Worm (Caenorhabditis elegans) whole organism, young adult: ENCODE results near the gene Y44F5A.1.

Experiments
- B0035.1 ChIP-seq: sonication (generic microtip); optimal IDR thresholded peaks from 2 replicates; lab custom pipeline; 2016; ENCODE audit warnings: missing genetic modification characterization, mild to moderate bottlenecking, missing compliant biosample characterization, missing genotype, missing genetic modification reagents
- D2030.7 ChIP-seq: fragments of 200-800 bp; sonication (Bioruptor generic); IDR thresholded peaks from 2 replicates; pipeline ENCODE4 v1.3.6; 2022; ENCODE audit warnings: missing genetic modification reagents, missing genetic modification characterization, missing compliant biosample characterization
- F10E7.11 ChIP-seq: sonication (generic microtip); optimal IDR thresholded peaks from 2 replicates; lab custom pipeline; 2017; ENCODE audit warnings: mild to moderate bottlenecking, missing genetic modification characterization, moderate library complexity, missing compliant biosample characterization
- F49E8.2 ChIP-seq: sonication (generic microtip); optimal IDR thresholded peaks from 3 replicates; lab custom pipeline; 2017; ENCODE audit warnings: missing genetic modification characterization, mild to moderate bottlenecking, missing compliant biosample characterization, antibody characterized with exemption, moderate library complexity; ENCODE audit not compliant: insufficient read depth
- F57C9.4 ChIP-seq: sonication (generic microtip); optimal IDR thresholded peaks from 2 replicates; lab custom pipeline; 2017; ENCODE audit warnings: mild to moderate bottlenecking, missing genetic modification characterization, missing compliant biosample characterization
- K11D2.4 ChIP-seq: fragments of 200-800 bp; sonication (Bioruptor generic); IDR thresholded peaks from 2 replicates; pipeline ENCODE4 v1.3.6; 2022; ENCODE audit warnings: missing genetic modification reagents, missing genetic modification characterization, missing compliant biosample characterization
- K12H6.12 ChIP-seq: fragments of 200-800 bp; sonication (Bioruptor generic); optimal IDR thresholded peaks from 2 replicates; lab custom pipeline; 2018; ENCODE audit warnings: mild to moderate bottlenecking, missing genetic modification characterization, missing compliant biosample characterization
- Y53G8AR.9 ChIP-seq: fragments of 200-800 bp; sonication (Bioruptor generic); conservative IDR thresholded peaks from 2 replicates; pipeline ENCODE4 v1.3.6; 2022; ENCODE audit warnings: missing genetic modification reagents, missing genetic modification characterization, missing compliant biosample characterization
- Y67H2A.10 ChIP-seq: fragments of 200-800 bp; sonication (Bioruptor generic); conservative IDR thresholded peaks from 2 replicates; pipeline ENCODE4 v1.3.6; 2022; ENCODE audit warnings: missing genetic modification reagents, missing genetic modification characterization, missing compliant biosample characterization
- akir-1 ChIP-seq: fragments of 200-800 bp; sonication (Bioruptor generic); optimal IDR thresholded peaks from 2 replicates; lab custom pipeline; 2018; ENCODE audit warnings: mild to moderate bottlenecking, missing genetic modification characterization, moderate library complexity, missing compliant biosample characterization
- ama-1 ChIP-seq, 3 experiments: fragments of 150-350 bp in 1 of 3; sonication (generic microtip) in 2 of 3; optimal IDR thresholded peaks; 2 replicates each; lab custom pipeline; 2014 to 2018; ENCODE audit warnings: missing biosample characterization in 2 of 3, missing genetic modification characterization in 2 of 3, missing genetic modification reagents in 2 of 3
- attf-3 ChIP-seq: fragments of 200-800 bp; sonication (Bioruptor generic); conservative IDR thresholded peaks from 2 replicates; pipeline ENCODE4 v1.3.6; 2022; ENCODE audit warnings: missing genetic modification reagents, missing genetic modification characterization, missing compliant biosample characterization
- ccch-3 ChIP-seq: fragments of 200-800 bp; sonication (Bioruptor generic); optimal IDR thresholded peaks from 2 replicates; lab custom pipeline; 2018; ENCODE audit warnings: mild to moderate bottlenecking, missing genetic modification characterization, missing compliant biosample characterization
- cebp-1 ChIP-seq, 2 experiments: fragments of 200-800 bp in 1 of 2; sonication (Bioruptor generic) in 1 of 2; sonication (generic microtip) in 1 of 2; IDR thresholded peaks in 1 of 2; optimal IDR thresholded peaks in 1 of 2; 2 replicates each; pipeline versions ENCODE4 v1.3.6 to Lab custom; 2017 to 2022; ENCODE audit warnings: missing compliant biosample characterization in 2 of 2, missing genetic modification characterization in 2 of 2, mild to moderate bottlenecking in 1 of 2, missing genetic modification reagents in 1 of 2, moderate library complexity in 1 of 2
- ceh-100 ChIP-seq: fragments of 200-800 bp; sonication (Bioruptor generic); IDR thresholded peaks from 2 replicates; pipeline ENCODE4 v1.3.6; 2022; ENCODE audit warnings: missing genetic modification reagents, missing genetic modification characterization, missing compliant biosample characterization
- ceh-27 ChIP-seq: fragments of 200-800 bp; sonication (Bioruptor generic); optimal IDR thresholded peaks from 2 replicates; lab custom pipeline; 2018; ENCODE audit warnings: mild to moderate bottlenecking, missing genetic modification characterization, moderate library complexity, missing compliant biosample characterization
- ceh-79 ChIP-seq: sonication (generic microtip); optimal IDR thresholded peaks from 2 replicates; lab custom pipeline; 2017; ENCODE audit warnings: mild to moderate bottlenecking, missing genetic modification characterization, missing compliant biosample characterization
- ceh-91 ChIP-seq: fragments of 200-800 bp; sonication (Bioruptor generic); IDR thresholded peaks from 2 replicates; pipeline ENCODE4 v1.3.6; 2022; ENCODE audit warnings: missing genetic modification reagents, missing genetic modification characterization, missing compliant biosample characterization
- dox-1 ChIP-seq: fragments of 200-800 bp; sonication (Bioruptor generic); IDR thresholded peaks from 2 replicates; pipeline ENCODE4 v1.3.6; 2022; ENCODE audit warnings: missing genetic modification reagents, missing genetic modification characterization, missing compliant biosample characterization
- efl-1 ChIP-seq: fragments of 150-350 bp; optimal IDR thresholded peaks from 2 replicates; lab custom pipeline; 2014; ENCODE audit warnings: missing biosample characterization, missing genetic modification reagents, missing genetic modification characterization
- him-1 ChIP-seq: sonication (generic microtip); optimal IDR thresholded peaks from 2 replicates; lab custom pipeline; 2016; ENCODE audit warnings: missing genotype, missing genetic modification reagents, missing genetic modification characterization, missing compliant biosample characterization
- hlh-12 ChIP-seq: sonication (generic microtip); optimal IDR thresholded peaks from 2 replicates; lab custom pipeline; 2016; ENCODE audit warnings: missing genetic modification characterization, missing compliant biosample characterization
- hlh-26 ChIP-seq: fragments of 200-800 bp; sonication (Bioruptor generic); conservative IDR thresholded peaks from 2 replicates; pipeline ENCODE4 v1.3.6; 2022; ENCODE audit warnings: missing genetic modification reagents, missing genetic modification characterization, missing compliant biosample characterization
- hrde-1 ChIP-seq: sonication (generic microtip); optimal IDR thresholded peaks from 2 replicates; lab custom pipeline; 2016; ENCODE audit warnings: missing genetic modification characterization, mild to moderate bottlenecking, missing compliant biosample characterization, moderate library complexity, missing genotype, missing genetic modification reagents, borderline replicate concordance
- let-526 ChIP-seq: fragments of 200-800 bp; sonication (Bioruptor generic); IDR thresholded peaks from 2 replicates; pipeline ENCODE4 v1.3.6; 2022; ENCODE audit warnings: missing genetic modification reagents, missing genetic modification characterization, missing compliant biosample characterization
- let-607 ChIP-seq, 2 experiments: fragments of 200-800 bp in 1 of 2; sonication (Bioruptor generic) in 1 of 2; sonication (generic microtip) in 1 of 2; optimal IDR thresholded peaks; 2 replicates each; lab custom pipeline; 2016 to 2018; ENCODE audit warnings: mild to moderate bottlenecking in 2 of 2, missing compliant biosample characterization in 2 of 2, missing genetic modification characterization in 2 of 2, moderate library complexity in 2 of 2, missing genotype in 1 of 2
- lir-1 ChIP-seq: fragments of 200-800 bp; sonication (Bioruptor generic); conservative IDR thresholded peaks from 2 replicates; pipeline ENCODE4 v1.3.6; 2022; ENCODE audit warnings: missing genetic modification reagents, missing genetic modification characterization, missing compliant biosample characterization
- lsy-27 ChIP-seq: sonication (generic microtip); optimal IDR thresholded peaks from 2 replicates; lab custom pipeline; 2017; ENCODE audit warnings: missing genetic modification characterization, mild to moderate bottlenecking, missing compliant biosample characterization, antibody characterized with exemption, missing genotype, borderline replicate concordance; ENCODE audit not compliant: insufficient read depth
- madf-10 ChIP-seq: sonication (generic microtip); optimal IDR thresholded peaks from 2 replicates; lab custom pipeline; 2016; ENCODE audit warnings: mild to moderate bottlenecking, missing genetic modification characterization, missing compliant biosample characterization
- madf-8 ChIP-seq: fragments of 200-800 bp; sonication (Bioruptor generic); conservative IDR thresholded peaks from 2 replicates; pipeline ENCODE4 v1.3.6; 2022; ENCODE audit warnings: missing genetic modification reagents, missing genetic modification characterization, missing compliant biosample characterization
- mcd-1 ChIP-seq: fragments of 200-800 bp; sonication (Bioruptor generic); IDR thresholded peaks from 2 replicates; pipeline ENCODE4 v1.3.6; 2022; ENCODE audit warnings: missing genetic modification reagents, missing genetic modification characterization, missing compliant biosample characterization
- nfya-1 ChIP-seq: sonication (generic microtip); optimal IDR thresholded peaks from 2 replicates; lab custom pipeline; 2017; ENCODE audit warnings: antibody characterized with exemption, missing compliant biosample characterization, missing genetic modification characterization, borderline replicate concordance; ENCODE audit not compliant: insufficient read depth
- nfya-2 ChIP-seq: fragments of 200-800 bp; sonication (Bioruptor generic); IDR thresholded peaks from 2 replicates; pipeline ENCODE4 v1.3.6; 2022; ENCODE audit warnings: missing genetic modification reagents, missing genetic modification characterization, missing compliant biosample characterization
- pha-4 ChIP-seq: fragments of 150-350 bp; sonication (generic microtip); optimal IDR thresholded peaks from 2 replicates; lab custom pipeline; 2014; ENCODE audit warnings: missing biosample characterization, missing genetic modification reagents, missing genetic modification characterization
- rpc-1 ChIP-seq, 2 experiments: fragments of 150-350 bp in 1 of 2; sonication (generic microtip) in 1 of 2; optimal IDR thresholded peaks; 2 replicates each; lab custom pipeline; 2014 to 2018; ENCODE audit warnings: missing biosample characterization in 1 of 2, missing genetic modification characterization in 1 of 2, missing genetic modification reagents in 1 of 2, missing genotype in 1 of 2
- snpc-1.3 ChIP-seq: sonication (generic microtip); optimal IDR thresholded peaks from 2 replicates; lab custom pipeline; 2017; ENCODE audit warnings: missing genetic modification characterization, mild to moderate bottlenecking, missing compliant biosample characterization, antibody characterized with exemption, moderate library complexity, missing genotype, missing genetic modification reagents; ENCODE audit not compliant: insufficient read depth
- ztf-25 ChIP-seq: fragments of 200-800 bp; sonication (Bioruptor generic); IDR thresholded peaks from 2 replicates; pipeline ENCODE4 v1.3.6; 2022; ENCODE audit warnings: missing genetic modification reagents, missing genetic modification characterization, missing compliant biosample characterization
- ztf-3 ChIP-seq: fragments of 200-800 bp; sonication (Bioruptor generic); optimal IDR thresholded peaks from 2 replicates; lab custom pipeline; 2018; ENCODE audit warnings: mild to moderate bottlenecking, missing genetic modification characterization, missing compliant biosample characterization
- ztf-6 ChIP-seq: fragments of 200-800 bp; sonication (Bioruptor generic); IDR thresholded peaks from 2 replicates; pipeline ENCODE4 v1.3.6; 2022; ENCODE audit warnings: missing genetic modification reagents, missing genetic modification characterization, missing compliant biosample characterization

The Y44F5A.1 gene

ce11 chrIII:4205751-4206327, 41.6 kb downstream of the Y44F5A.1 start, which contains the start of gene R74.8 (continued):
- TF ChIP-seq hrde-1 (tag; lab: Kevin White, UChicago) = no peak
- no peak for TF ChIP-seq lir-1 (GFP tag; lab: Robert Waterston, UW)
- TF ChIP-seq let-607 (tag; optimal IDR thresholded peaks at IDR 0.05; lab: Kevin White, UChicago) = no peak
- peak; percentile 9; the same call in 1 of the 2 replicates for TF ChIP-seq dox-1 (GFP tag; lab: Robert Waterston, UW)
- TF ChIP-seq ama-1 (optimal IDR thresholded peaks at IDR 0.05; lab: Kevin White, UChicago) = no peak
- no peak for TF ChIP-seq ama-1 (GFP tag; optimal IDR thresholded peaks at IDR 0.05; lab: Kevin White, UChicago)
- TF ChIP-seq let-526 (GFP tag; lab: Robert Waterston, UW) = no peak
- TF ChIP-seq K12H6.12 (tag; lab: Kevin White, UChicago) = no peak
- no peak for TF ChIP-seq lsy-27 (tag; lab: Kevin White, UChicago)
- peak; percentile 64; the same call in 1 of the 2 replicates for TF ChIP-seq D2030.7 (GFP tag; lab: Robert Waterston, UW)
- no peak for TF ChIP-seq hlh-26 (GFP tag; lab: Robert Waterston, UW)
- TF ChIP-seq ceh-27 = no peak
- peak; percentile 62 for TF ChIP-seq madf-8 (GFP tag; lab: Robert Waterston, UW)
- TF ChIP-seq ztf-25 (GFP tag; lab: Robert Waterston, UW) = no peak
- no peak for TF ChIP-seq F57C9.4 (tag; lab: Kevin White, UChicago)
- peak; percentile 61 for TF ChIP-seq ceh-91 (GFP tag; lab: Robert Waterston, UW)
- no peak for TF ChIP-seq ceh-100
- TF ChIP-seq nfya-2 = no peak
- TF ChIP-seq efl-1 (GFP tag; lab: Kevin White, UChicago) = peak; percentile 72
- no peak for TF ChIP-seq Y67H2A.10 (GFP tag; lab: Robert Waterston, UW)

DNA sequence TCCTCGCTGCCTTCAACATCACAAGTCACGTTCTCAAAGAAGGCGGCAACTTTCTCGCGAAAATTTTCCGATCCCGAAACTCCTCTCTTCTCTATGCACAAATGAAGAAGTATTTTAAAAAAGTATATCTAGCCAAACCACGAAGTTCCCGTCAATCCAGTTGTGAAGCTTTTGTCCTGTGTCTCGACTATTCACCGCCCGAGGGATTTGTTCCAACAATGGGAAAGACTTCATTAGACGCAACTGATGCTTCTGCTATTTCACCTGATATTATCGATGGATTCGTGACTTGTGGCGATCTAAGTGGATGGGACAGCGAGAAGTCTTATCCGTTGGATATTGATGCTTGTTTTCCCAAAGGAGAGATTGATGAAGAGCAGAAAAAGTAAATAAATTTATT, 42.5 kb downstream of the Y44F5A.1 start:
- TF ChIP-seq K11D2.4 (GFP tag; lab: Robert Waterston, UW) = no peak
- TF ChIP-seq ceh-100 = no peak
- TF ChIP-seq rpc-1 (optimal IDR thresholded peaks at IDR 0.05; lab: Kevin White, UChicago) = no peak
- no peak for TF ChIP-seq rpc-1 (tag; optimal IDR thresholded peaks at IDR 0.05; lab: Kevin White, UChicago)
- no peak for TF ChIP-seq ztf-3 (GFP tag; lab: Kevin White, UChicago)
- TF ChIP-seq hlh-12 (tag; lab: Kevin White, UChicago) = no peak
- no peak for TF ChIP-seq snpc-1.3 (tag; lab: Kevin White, UChicago)
- no peak for TF ChIP-seq madf-10
- TF ChIP-seq ztf-6 = no peak
- no peak for TF ChIP-seq ccch-3 (GFP tag; lab: Kevin White, UChicago)
- no peak for TF ChIP-seq B0035.1 (tag; lab: Kevin White, UChicago)
- TF ChIP-seq pha-4 (tag; lab: Kevin White, UChicago) = no peak
- TF ChIP-seq akir-1 (GFP tag; lab: Kevin White, UChicago) = no peak
- no peak for TF ChIP-seq ceh-79 (tag; lab: Kevin White, UChicago)
- TF ChIP-seq Y53G8AR.9 (GFP tag; lab: Robert Waterston, UW) = no peak
- no peak for TF ChIP-seq F10E7.11
- no peak for TF ChIP-seq mcd-1 (GFP tag; lab: Robert Waterston, UW)

- TF ChIP-seq cebp-1 (GFP tag; IDR thresholded peaks at IDR 0.05; lab: Robert Waterston, UW) (peak; percentile 70; the same call in 1 of the 2 replicates), cebp-1 (tag; optimal IDR thresholded peaks at IDR 0.05; lab: Kevin White, UChicago) (peak; percentile 95), him-1 (tag; lab: Kevin White, UChicago) (no peak), nfya-1 (tag; lab: Kevin White, UChicago) (no peak), attf-3 (GFP tag; lab: Robert Waterston, UW) (peak; percentile 89), F49E8.2 (tag; lab: Kevin White, UChicago) (no peak)
Measured at ce11 chrIII:4204072-4204471, 43.4 kb downstream of the Y44F5A.1 start, which contains the start of the genes pelo-1 and R74.7. TSS of gene pelo-1 (minus strand) at chrIII:4204222. TSS of gene R74.7 (plus strand) at chrIII:4204429.
